Worm (Caenorhabditis elegans): ENCODE data around the gene R13H4.2.

The R13H4.2 gene

DNA sequence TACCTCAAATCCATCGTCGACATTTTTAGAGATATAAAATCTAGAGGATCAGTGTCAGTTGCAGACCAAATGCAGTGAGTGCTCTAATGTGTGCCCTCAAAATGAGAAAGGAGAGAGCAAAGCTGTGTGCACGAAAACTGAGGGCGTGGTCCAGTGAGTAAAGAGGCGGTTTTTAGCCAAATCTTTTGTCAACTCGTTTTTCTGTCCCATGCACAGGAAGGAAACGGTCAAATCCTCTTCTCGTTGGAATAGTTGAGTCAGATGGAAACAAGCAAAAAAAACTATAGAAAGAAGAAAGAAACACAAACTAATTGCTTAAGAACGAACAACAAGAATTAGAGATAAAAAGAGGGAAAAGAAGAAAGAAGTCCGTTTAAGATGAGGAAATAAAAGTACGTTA lies 24.3 kb upstream of the R13H4.2 start, which contains the start of gene D2023.3:
Gene D2023.3, minus strand, starts transcription at position 101 of the 400 bp plus-strand sequence.
- TF ChIP-seq ceh-82 (tag; optimal IDR thresholded peaks at IDR 0.05) (no peak), mml-1 (tag; optimal IDR thresholded peaks at IDR 0.05) (no peak), lsy-12 (tag; optimal IDR thresholded peaks at IDR 0.05) (no peak)

- no peak for TF ChIP-seq ceh-28 (tag; optimal IDR thresholded peaks at IDR 0.05)
- no peak for TF ChIP-seq sea-2 (GFP tag; optimal IDR thresholded peaks at IDR 0.05)
- no peak for TF ChIP-seq fkh-2 (tag; optimal IDR thresholded peaks at IDR 0.05)
- no peak for TF ChIP-seq R02D3.7 (tag; optimal IDR thresholded peaks at IDR 0.05)
- no peak for TF ChIP-seq skn-1 (tag; optimal IDR thresholded peaks at IDR 0.05)
- no peak for TF ChIP-seq ceh-82 (tag; optimal IDR thresholded peaks at IDR 0.05)
- no peak for TF ChIP-seq nhr-23 (tag; optimal IDR thresholded peaks at IDR 0.05)
- TF ChIP-seq lin-15B (tag; optimal IDR thresholded peaks at IDR 0.05): no peak
- TF ChIP-seq zag-1 (tag; optimal IDR thresholded peaks at IDR 0.05): no peak
- no peak for TF ChIP-seq nfya-1 (tag; optimal IDR thresholded peaks at IDR 0.05; ENCODE audit: insufficient read depth)
- no peak for TF ChIP-seq nhr-237 (tag; optimal IDR thresholded peaks at IDR 0.05)
- TF ChIP-seq egl-5 (tag; optimal IDR thresholded peaks at IDR 0.05): no peak
- TF ChIP-seq egl-27 (tag; optimal IDR thresholded peaks at IDR 0.05): no peak
- TF ChIP-seq fos-1 (tag; optimal IDR thresholded peaks at IDR 0.05): no peak
- TF ChIP-seq nhr-12 (tag; optimal IDR thresholded peaks at IDR 0.05): no peak
- TF ChIP-seq lin-39 (tag; optimal IDR thresholded peaks at IDR 0.05): no peak
- no peak for TF ChIP-seq hmg-11 (tag; optimal IDR thresholded peaks at IDR 0.05)
- no peak for TF ChIP-seq pha-4 (tag; optimal IDR thresholded peaks at IDR 0.05)
- TF ChIP-seq ZK546.5 (tag; optimal IDR thresholded peaks at IDR 0.05): no peak
Observed at ce11 chrV:11815566-11815965, 20.6 kb upstream of the R13H4.2 start.

ce11 chrV:11817263-11817726 lies 18.9 kb upstream of the R13H4.2 start:
- TF ChIP-seq daf-12 (tag; optimal IDR thresholded peaks at IDR 0.05): no peak
- no peak for TF ChIP-seq elt-3 (tag; optimal IDR thresholded peaks at IDR 0.05)
- no peak for TF ChIP-seq ceh-16 (tag; optimal IDR thresholded peaks at IDR 0.05)
- TF ChIP-seq tbx-2 (tag; optimal IDR thresholded peaks at IDR 0.05): no peak
- TF ChIP-seq nhr-25 (tag; optimal IDR thresholded peaks at IDR 0.05): no peak
- no peak for TF ChIP-seq ama-1 (optimal IDR thresholded peaks at IDR 0.05)
- TF ChIP-seq ZK546.5 (tag; optimal IDR thresholded peaks at IDR 0.05): no peak
- no peak for TF ChIP-seq pha-4 (tag; optimal IDR thresholded peaks at IDR 0.05)
- no peak for TF ChIP-seq pqm-1 (tag; optimal IDR thresholded peaks at IDR 0.05)
- TF ChIP-seq mdl-1 (tag; optimal IDR thresholded peaks at IDR 0.05): no peak
- no peak for TF ChIP-seq nhr-67 (tag; optimal IDR thresholded peaks at IDR 0.05)
- TF ChIP-seq egl-5 (tag; optimal IDR thresholded peaks at IDR 0.05): no peak
- no peak for TF ChIP-seq mml-1 (tag; optimal IDR thresholded peaks at IDR 0.05)
- no peak for TF ChIP-seq ceh-9 (tag; optimal IDR thresholded peaks at IDR 0.05)
- no peak for TF ChIP-seq nhr-43 (tag; optimal IDR thresholded peaks at IDR 0.05; ENCODE audit: poor library complexity, severe bottlenecking)
- no peak for TF ChIP-seq fos-1 (tag; optimal IDR thresholded peaks at IDR 0.05)
- TF ChIP-seq nhr-23 (tag; optimal IDR thresholded peaks at IDR 0.05): no peak
- TF ChIP-seq nhr-12 (tag; optimal IDR thresholded peaks at IDR 0.05): no peak
- TF ChIP-seq nhr-76 (tag; optimal IDR thresholded peaks at IDR 0.05): no peak

ce11 chrV:11818064-11818463 lies 18.1 kb upstream of the R13H4.2 start:
- TF ChIP-seq fkh-10 (GFP tag; optimal IDR thresholded peaks at IDR 0.05) (no peak), skn-1 (tag; optimal IDR thresholded peaks at IDR 0.05) (no peak), lin-39 (tag; optimal IDR thresholded peaks at IDR 0.05) (no peak), ZK546.5 (tag; optimal IDR thresholded peaks at IDR 0.05) (no peak), pqm-1 (tag; optimal IDR thresholded peaks at IDR 0.05) (no peak), unc-39 (tag; optimal IDR thresholded peaks at IDR 0.05) (no peak), nhr-11 (tag; optimal IDR thresholded peaks at IDR 0.05) (no peak)

- TF ChIP-seq lin-39 (tag; optimal IDR thresholded peaks at IDR 0.05): no peak
- peak; percentile 55 for TF ChIP-seq ama-1 (optimal IDR thresholded peaks at IDR 0.05)
Observed at ce11 chrV:11818786-11819185, 17.4 kb upstream of the R13H4.2 start.
